Worm (Caenorhabditis elegans): Measurements from ENCODE around the gene cyp-13A11.

The cyp-13A11 gene

ce11 chrIII:13058140-13058539 lies 37.3 kb downstream of the cyp-13A11 start:
- TF ChIP-seq hnd-1 (tag; optimal IDR thresholded peaks at IDR 0.05) (no peak), tra-4 (tag; optimal IDR thresholded peaks at IDR 0.05) (no peak), ceh-13 (GFP tag; optimal IDR thresholded peaks at IDR 0.05) (no peak), F13C5.2 (tag; optimal IDR thresholded peaks at IDR 0.05) (no peak), ets-7 (tag; optimal IDR thresholded peaks at IDR 0.05) (no peak), sea-1 (GFP tag; conservative IDR thresholded peaks at IDR 0.05) (no peak), hmbx-1 (tag; optimal IDR thresholded peaks at IDR 0.05) (no peak), B0310.2 (tag; optimal IDR thresholded peaks at IDR 0.05) (no peak)

ce11 chrIII:13059335-13059734 lies 38.5 kb downstream of the cyp-13A11 start:
- TF ChIP-seq hmbx-1 (tag; optimal IDR thresholded peaks at IDR 0.05) = no peak
- no peak for TF ChIP-seq ceh-13 (GFP tag; optimal IDR thresholded peaks at IDR 0.05)
- no peak for TF ChIP-seq B0310.2 (tag; optimal IDR thresholded peaks at IDR 0.05)
- TF ChIP-seq tbx-11 (GFP tag; IDR thresholded peaks at IDR 0.05) = no peak
- TF ChIP-seq tbx-37 (GFP tag; conservative IDR thresholded peaks at IDR 0.05) = no peak
- TF ChIP-seq ceh-36 (tag; optimal IDR thresholded peaks at IDR 0.05) = no peak
- no peak for TF ChIP-seq hmg-4 (GFP tag; optimal IDR thresholded peaks at IDR 0.05)
- no peak for TF ChIP-seq pes-1 (GFP tag; IDR thresholded peaks at IDR 0.05)
- no peak for TF ChIP-seq scrt-1 (GFP tag; IDR thresholded peaks at IDR 0.05)
- TF ChIP-seq hnd-1 (tag; optimal IDR thresholded peaks at IDR 0.05) = no peak

ce11 chrIII:13061136-13061535 lies 40.3 kb downstream of the cyp-13A11 start:
- TF ChIP-seq aly-1 (tag; optimal IDR thresholded peaks at IDR 0.05) (no peak), ama-1 (optimal IDR thresholded peaks at IDR 0.05) (peak; percentile 80)

- TF ChIP-seq tbx-11 (GFP tag; IDR thresholded peaks at IDR 0.05) (0 out of 2 replicates have a peak, but pooled peaks have one; percentile 30), F13C5.2 (tag; optimal IDR thresholded peaks at IDR 0.05) (no peak), hnd-1 (tag; optimal IDR thresholded peaks at IDR 0.05) (no peak), B0310.2 (tag; optimal IDR thresholded peaks at IDR 0.05) (no peak), flt-1 (GFP tag; IDR thresholded peaks at IDR 0.05) (0 out of 2 replicates have a peak, but pooled peaks have one; percentile 1)
Observed at ce11 chrIII:13061734-13062133, 40.9 kb downstream of the cyp-13A11 start.

ce11 chrIII:13062414-13062965 lies 41.7 kb downstream of the cyp-13A11 start:
- TF ChIP-seq F13C5.2 (tag; optimal IDR thresholded peaks at IDR 0.05) = peak; percentile 76
- TF ChIP-seq ets-7 (tag; optimal IDR thresholded peaks at IDR 0.05) = peak; percentile 49
- peak; percentile 27 for TF ChIP-seq ceh-36 (tag; optimal IDR thresholded peaks at IDR 0.05)
- TF ChIP-seq tbx-11 (GFP tag; IDR thresholded peaks at IDR 0.05) = peak; percentile 59; the same call in 1 of the 2 replicates
- TF ChIP-seq ceh-13 (GFP tag; optimal IDR thresholded peaks at IDR 0.05) = peak; percentile 12
- peak; percentile 38 for TF ChIP-seq aly-1 (tag; optimal IDR thresholded peaks at IDR 0.05)
- TF ChIP-seq tbx-37 (GFP tag; conservative IDR thresholded peaks at IDR 0.05) = no peak
- TF ChIP-seq B0310.2 (tag; optimal IDR thresholded peaks at IDR 0.05) = peak; percentile 22
- no peak; the same call in 1 of the 2 replicates for TF ChIP-seq sea-1 (GFP tag; conservative IDR thresholded peaks at IDR 0.05)
- peak; percentile 84 for TF ChIP-seq hmg-4 (GFP tag; optimal IDR thresholded peaks at IDR 0.05)
- TF ChIP-seq scrt-1 (GFP tag; IDR thresholded peaks at IDR 0.05) = no peak
- TF ChIP-seq tra-4 (tag; optimal IDR thresholded peaks at IDR 0.05) = no peak
- TF ChIP-seq pes-1 (GFP tag; IDR thresholded peaks at IDR 0.05) = peak; percentile 59; the same call in 1 of the 2 replicates

ce11 chrIII:13062989-13063388 lies 42.2 kb downstream of the cyp-13A11 start:
- TF ChIP-seq flt-1 (GFP tag; IDR thresholded peaks at IDR 0.05) (no peak), tbx-37 (GFP tag; conservative IDR thresholded peaks at IDR 0.05) (no peak), aly-1 (tag; optimal IDR thresholded peaks at IDR 0.05) (no peak), tra-4 (tag; optimal IDR thresholded peaks at IDR 0.05) (no peak), pes-1 (GFP tag; IDR thresholded peaks at IDR 0.05) (no peak), hnd-1 (tag; optimal IDR thresholded peaks at IDR 0.05) (no peak), B0310.2 (tag; optimal IDR thresholded peaks at IDR 0.05) (no peak), ets-7 (tag; optimal IDR thresholded peaks at IDR 0.05) (no peak), hmbx-1 (tag; optimal IDR thresholded peaks at IDR 0.05) (no peak), scrt-1 (GFP tag; IDR thresholded peaks at IDR 0.05) (no peak), ceh-36 (tag; optimal IDR thresholded peaks at IDR 0.05) (no peak)

ce11 chrIII:13064213-13065184 lies 43.7 kb downstream of the cyp-13A11 start:
- TF ChIP-seq sea-1 (GFP tag; conservative IDR thresholded peaks at IDR 0.05) (0 out of 2 replicates have a peak, but pooled peaks have one; percentile 47), flt-1 (GFP tag; IDR thresholded peaks at IDR 0.05) (no peak), B0310.2 (tag; optimal IDR thresholded peaks at IDR 0.05) (no peak), ceh-13 (GFP tag; optimal IDR thresholded peaks at IDR 0.05) (no peak), tbx-11 (GFP tag; IDR thresholded peaks at IDR 0.05) (no peak)

ce11 chrIII:13065694-13066093 lies 44.9 kb downstream of the cyp-13A11 start:
- TF ChIP-seq B0310.2 (tag; optimal IDR thresholded peaks at IDR 0.05) (no peak), ceh-13 (GFP tag; optimal IDR thresholded peaks at IDR 0.05) (no peak), tra-4 (tag; optimal IDR thresholded peaks at IDR 0.05) (no peak), hmg-4 (GFP tag; optimal IDR thresholded peaks at IDR 0.05) (peak; percentile 66), ama-1 (optimal IDR thresholded peaks at IDR 0.05) (no peak), sea-1 (GFP tag; conservative IDR thresholded peaks at IDR 0.05) (0 out of 2 replicates have a peak, but pooled peaks have one; percentile 55), aly-1 (tag; optimal IDR thresholded peaks at IDR 0.05) (no peak), F13C5.2 (tag; optimal IDR thresholded peaks at IDR 0.05) (no peak), hnd-1 (tag; optimal IDR thresholded peaks at IDR 0.05) (no peak), tbx-37 (GFP tag; conservative IDR thresholded peaks at IDR 0.05) (no peak)

All from whole organism, early embryonic.